Fruit fly (Drosophila melanogaster) whole organism, adult: Measurements from ENCODE around the gene Tango14.
A peak's percentile ranks its signal among the peaks of the same experiment; 100 is the strongest.

Source experiments
- CG11617 ChIP-seq: fragments of 200-800 bp; sonication (Bioruptor generic); optimal IDR thresholded peaks from 2 replicates; lab custom pipeline; 2017; ENCODE audit warnings: mild to moderate bottlenecking, missing biosample characterization, missing genetic modification reagents, missing genetic modification characterization
- CG12768 ChIP-seq: fragments of 200-800 bp; sonication (Bioruptor generic); optimal IDR thresholded peaks from 2 replicates; lab custom pipeline; 2017; ENCODE audit warnings: missing biosample characterization, missing genetic modification characterization, mild to moderate bottlenecking, moderate library complexity, missing genetic modification reagents
- CG14711 ChIP-seq: fragments of 200-800 bp; sonication (Bioruptor generic); optimal IDR thresholded peaks from 2 replicates; lab custom pipeline; 2018; ENCODE audit warnings: missing biosample characterization, mild to moderate bottlenecking, missing genetic modification characterization, moderate library complexity
- CG1620 ChIP-seq: fragments of 200-800 bp; sonication (Bioruptor generic); optimal IDR thresholded peaks from 2 replicates; lab custom pipeline; 2016; ENCODE audit warnings: missing biosample characterization, missing genetic modification characterization
- CG5204 ChIP-seq: fragments of 200-800 bp; sonication (Bioruptor generic); optimal IDR thresholded peaks from 2 replicates; lab custom pipeline; 2016; ENCODE audit warnings: missing biosample characterization, missing genetic modification characterization
- CG7045 ChIP-seq: fragments of 200-800 bp; sonication (Bioruptor generic); optimal IDR thresholded peaks from 2 replicates; lab custom pipeline; 2017; ENCODE audit warnings: missing biosample characterization, mild to moderate bottlenecking, missing genetic modification characterization
- CG7101 ChIP-seq: fragments of 200-800 bp; sonication (Bioruptor generic); optimal IDR thresholded peaks from 2 replicates; lab custom pipeline; 2018; ENCODE audit warnings: missing biosample characterization, mild to moderate bottlenecking, missing genetic modification characterization, moderate library complexity
- Clk ChIP-seq: fragments of 200-800 bp; sonication (Bioruptor generic); optimal IDR thresholded peaks from 2 replicates; lab custom pipeline; 2017; ENCODE audit warnings: missing biosample characterization, missing genetic modification characterization
- Crg-1 ChIP-seq: fragments of 200-800 bp; sonication (Bioruptor generic); optimal IDR thresholded peaks from 2 replicates; lab custom pipeline; 2016; ENCODE audit warnings: missing biosample characterization, missing genetic modification characterization
- Hr96 ChIP-seq: fragments of 200-800 bp; sonication (Bioruptor generic); optimal IDR thresholded peaks from 2 replicates; lab custom pipeline; 2016; ENCODE audit warnings: missing biosample characterization, missing genetic modification characterization
- Mnt ChIP-seq: fragments of 200-800 bp; sonication (Bioruptor generic); optimal IDR thresholded peaks from 2 replicates; lab custom pipeline; 2016; ENCODE audit warnings: missing biosample characterization, mild to moderate bottlenecking, missing genetic modification characterization
- bab1 ChIP-seq: fragments of 200-800 bp; sonication (Bioruptor generic); optimal IDR thresholded peaks from 3 replicates; lab custom pipeline; 2019; ENCODE audit warnings: missing biosample characterization, mild to moderate bottlenecking, missing genetic modification characterization, moderate library complexity
- cic ChIP-seq: fragments of 200-800 bp; sonication (Bioruptor generic); optimal IDR thresholded peaks from 2 replicates; lab custom pipeline; 2017; ENCODE audit warnings: missing biosample characterization, mild to moderate bottlenecking, missing genetic modification characterization, moderate library complexity
- cnc ChIP-seq, 2 experiments: fragments of >200 bp; optimal IDR thresholded peaks; 2 replicates each; lab custom pipeline; 2017
- kay ChIP-seq: fragments of 200-800 bp; sonication (Bioruptor generic); peaks from one replicate; lab custom pipeline; 2016; ENCODE audit warnings: missing biosample characterization, missing genetic modification characterization, borderline replicate concordance
- ovo ChIP-seq: fragments of 200-800 bp; sonication (Bioruptor generic); optimal IDR thresholded peaks from 2 replicates; lab custom pipeline; 2016; ENCODE audit warnings: missing biosample characterization, missing genetic modification characterization
- pad ChIP-seq: fragments of 200-800 bp; sonication (Bioruptor generic); optimal IDR thresholded peaks from 3 replicates; lab custom pipeline; 2017; ENCODE audit warnings: missing biosample characterization, missing genetic modification characterization, mild to moderate bottlenecking, moderate library complexity, missing genetic modification reagents
- tj ChIP-seq: fragments of 200-800 bp; sonication (Bioruptor generic); optimal IDR thresholded peaks from 3 replicates; lab custom pipeline; 2017; ENCODE audit warnings: missing biosample characterization, mild to moderate bottlenecking, missing genetic modification characterization, moderate library complexity
- toe ChIP-seq: fragments of 200-800 bp; sonication (Bioruptor generic); optimal IDR thresholded peaks from 2 replicates; lab custom pipeline; 2016; ENCODE audit warnings: missing biosample characterization, missing genetic modification characterization

The Tango14 gene

DNA sequence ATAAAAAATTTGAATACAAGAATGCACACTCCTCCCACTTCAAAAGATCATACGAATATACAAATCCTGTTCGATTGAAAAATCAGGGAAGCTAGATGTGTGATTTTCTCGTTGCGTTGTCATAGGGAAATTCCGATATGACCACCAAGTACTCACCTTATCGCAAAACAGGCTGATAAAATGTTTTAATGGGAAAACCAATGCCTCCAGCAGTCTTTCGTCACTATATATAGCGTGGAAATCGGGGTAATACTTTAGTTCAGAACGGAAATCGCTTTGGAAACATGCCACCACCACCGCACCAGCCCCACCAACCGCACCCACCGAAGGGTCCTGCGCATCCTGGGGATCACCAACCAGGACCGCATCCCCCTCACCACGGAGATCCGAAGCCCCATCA lies 40.7 kb downstream of the Tango14 start, which contains the start of the genes CG5139 and CG43348:
TSS of gene CG5139 (minus strand) at position 101 of the 400 bp plus-strand sequence.
TSS of gene CG43348 (plus strand) at position 247 of the 400 bp plus-strand sequence.
- TF ChIP-seq kay = no peak
- no peak for TF ChIP-seq Clk
- TF ChIP-seq pad (GFP tag; lab: Kevin White, UChicago) = no peak
- no peak for TF ChIP-seq CG7045 (GFP tag; lab: Kevin White, UChicago)
- TF ChIP-seq CG7101 (tag; lab: Kevin White, UChicago) = no peak
- TF ChIP-seq ovo (GFP tag; lab: Kevin White, UChicago) = no peak
- TF ChIP-seq CG1620 (GFP tag; lab: Kevin White, UChicago) = no peak
- no peak for TF ChIP-seq tj (GFP tag; lab: Kevin White, UChicago)
- no peak for TF ChIP-seq toe (GFP tag; lab: Kevin White, UChicago)
- TF ChIP-seq cnc (optimal IDR thresholded peaks at IDR 0.05; lab: Kevin White, UChicago) = no peak
- TF ChIP-seq cic = no peak
- TF ChIP-seq CG5204 (GFP tag; lab: Kevin White, UChicago) = no peak
- no peak for TF ChIP-seq CG14711
- TF ChIP-seq CG11617 (GFP tag; lab: Kevin White, UChicago) = no peak

DNA sequence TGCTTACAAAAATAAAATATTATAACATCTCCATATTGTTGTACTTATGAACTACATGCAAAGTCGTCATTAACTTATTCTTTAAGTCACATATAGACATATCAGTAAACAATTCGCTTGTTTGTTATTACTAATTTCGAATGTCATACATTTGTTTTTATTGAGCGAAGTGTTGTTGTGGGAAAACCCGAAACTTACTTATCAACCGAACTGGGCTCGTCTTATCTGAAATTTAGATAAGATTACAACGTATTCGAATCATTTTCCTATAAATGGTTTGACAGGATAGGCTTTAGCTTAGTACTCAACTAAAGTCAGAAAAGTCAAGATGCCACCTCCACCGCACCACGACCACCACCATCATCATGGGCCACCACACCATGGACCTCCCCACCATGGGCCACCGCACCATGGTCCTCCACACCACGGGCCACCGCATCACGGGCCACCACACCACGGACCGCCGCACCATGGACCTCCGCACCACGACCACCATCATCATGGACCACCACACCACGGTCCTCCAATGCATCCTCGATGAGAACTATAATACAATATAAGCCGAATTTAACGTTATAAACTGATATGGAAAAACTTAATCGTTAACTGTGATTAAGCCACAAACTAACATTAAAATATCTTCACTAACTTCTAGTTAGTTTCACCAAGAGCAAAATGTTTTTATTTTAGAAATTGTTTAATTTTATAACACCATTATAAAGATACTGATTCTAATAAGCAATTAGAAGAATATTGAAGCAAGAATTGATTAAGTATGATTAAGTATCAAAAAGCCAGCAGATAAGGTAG lies 41.7 kb downstream of the Tango14 start, which contains the start of the genes CG43349 and CG5011:
TSS of gene CG43349 (plus strand) at position 294 of the 810 bp plus-strand sequence.
TSS of gene CG5011 (plus strand) at position 760 of the 810 bp plus-strand sequence.
- TF ChIP-seq Mnt (GFP tag; lab: Kevin White, UChicago) (no peak), ovo (GFP tag; lab: Kevin White, UChicago) (no peak), kay (peak; percentile 75)

DNA sequence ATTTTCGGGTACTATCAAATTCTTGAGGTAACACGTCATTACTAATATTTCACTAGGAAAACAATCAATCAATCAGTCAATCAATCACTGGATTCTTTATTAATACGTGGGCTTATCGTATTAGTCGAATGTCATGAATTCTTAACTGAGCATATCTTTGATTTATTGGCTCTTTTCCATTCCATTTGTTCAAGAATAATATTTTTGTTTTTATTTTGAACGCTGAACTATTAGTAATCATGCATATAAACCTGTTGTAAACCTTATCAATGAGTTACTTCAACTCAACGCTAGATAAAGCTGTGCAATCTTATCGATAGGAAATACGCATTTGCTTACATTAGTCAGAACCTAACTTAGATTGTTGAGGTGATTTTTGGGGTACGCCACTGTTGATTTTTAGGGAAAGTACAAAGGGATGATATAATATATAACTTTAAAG lies 43.0 kb downstream of the Tango14 start:
- TF ChIP-seq cic (peak; percentile 38), CG14711 (no peak), kay (peak; percentile 83)

DNA sequence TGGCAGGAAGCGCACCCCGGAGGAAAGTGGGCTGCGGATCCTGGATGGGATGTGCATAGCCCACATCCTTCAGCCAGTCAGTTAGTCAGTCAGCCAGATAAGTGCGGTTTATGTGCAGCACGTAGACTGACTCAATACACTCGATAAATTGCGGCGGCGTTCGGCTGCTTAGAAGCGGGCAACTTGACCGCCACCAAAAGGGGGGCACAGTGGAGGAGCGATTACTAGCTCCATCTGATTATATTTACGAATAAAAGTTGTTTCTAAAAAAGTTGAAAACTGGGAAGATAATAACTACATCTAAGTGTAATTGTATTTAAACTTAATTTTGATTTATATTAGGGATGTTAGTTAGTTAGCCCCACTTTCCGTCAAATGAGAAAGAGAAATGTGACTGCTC lies 44.0 kb downstream of the Tango14 start:
- TF ChIP-seq Mnt (GFP tag; lab: Kevin White, UChicago) (no peak), tj (GFP tag; lab: Kevin White, UChicago) (no peak), cnc (optimal IDR thresholded peaks at IDR 0.05; lab: Kevin White, UChicago) (no peak), CG1620 (GFP tag; lab: Kevin White, UChicago) (no peak), Hr96 (GFP tag; lab: Kevin White, UChicago) (no peak), CG5204 (GFP tag; lab: Kevin White, UChicago) (no peak), kay (no peak), pad (GFP tag; lab: Kevin White, UChicago) (no peak), CG7101 (tag; lab: Kevin White, UChicago) (no peak), Crg-1 (no peak), bab1 (GFP tag; lab: Kevin White, UChicago) (no peak), ovo (GFP tag; lab: Kevin White, UChicago) (no peak), Clk (no peak), CG12768 (GFP tag; lab: Kevin White, UChicago) (no peak)

DNA sequence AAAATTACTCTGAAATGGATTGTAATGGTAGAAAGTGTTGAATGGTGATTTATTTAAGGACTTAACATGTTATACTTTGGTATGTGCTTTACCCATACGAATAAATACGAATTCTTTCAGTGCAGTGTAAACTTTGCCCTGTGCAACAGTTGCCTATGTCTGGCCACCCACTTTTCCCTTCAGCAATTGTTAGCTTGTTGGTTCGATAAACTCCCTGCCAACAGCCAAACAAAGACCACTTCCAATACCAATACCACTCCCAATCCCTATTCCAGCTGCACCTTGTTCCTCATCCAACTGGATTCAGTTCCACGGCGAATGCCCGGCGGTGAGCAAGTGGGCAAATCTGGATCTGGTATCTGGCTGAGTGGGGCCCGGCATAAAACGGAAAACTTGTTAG lies 45.5 kb downstream of the Tango14 start, which contains the start of gene CG14342:
TSS of gene CG14342 (plus strand) at position 301 of the 400 bp plus-strand sequence.
- TF ChIP-seq CG7101 (tag; lab: Kevin White, UChicago) (no peak), ovo (GFP tag; lab: Kevin White, UChicago) (no peak), CG5204 (GFP tag; lab: Kevin White, UChicago) (no peak), Hr96 (GFP tag; lab: Kevin White, UChicago) (no peak), Crg-1 (no peak), tj (GFP tag; lab: Kevin White, UChicago) (no peak), Clk (no peak), CG1620 (GFP tag; lab: Kevin White, UChicago) (no peak), CG7045 (GFP tag; lab: Kevin White, UChicago) (no peak), cic (no peak), toe (GFP tag; lab: Kevin White, UChicago) (no peak), pad (GFP tag; lab: Kevin White, UChicago) (no peak), CG14711 (no peak), Mnt (GFP tag; lab: Kevin White, UChicago) (no peak), CG11617 (GFP tag; lab: Kevin White, UChicago) (no peak)

DNA sequence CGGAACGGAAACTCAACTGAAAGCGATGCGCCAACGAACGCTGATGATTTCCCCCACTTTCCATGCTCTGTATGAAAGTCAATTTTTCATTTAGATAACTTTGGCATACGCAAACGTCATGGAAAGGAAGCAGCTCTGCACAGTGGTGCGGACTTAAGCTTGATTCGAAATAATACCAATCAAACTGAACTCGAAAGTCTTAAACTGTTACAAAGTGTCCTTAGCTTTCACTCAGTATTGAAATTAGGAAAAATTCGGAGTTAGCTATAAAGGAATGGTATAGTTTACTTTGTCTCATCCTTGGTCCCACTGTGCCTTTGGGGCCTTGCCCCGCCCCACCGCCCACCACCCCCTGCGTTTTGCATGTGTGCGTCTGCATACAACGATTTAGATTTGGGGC lies 49.0 kb downstream of the Tango14 start:
- TF ChIP-seq CG12768 (GFP tag; lab: Kevin White, UChicago) (no peak), ovo (GFP tag; lab: Kevin White, UChicago) (no peak), CG7101 (tag; lab: Kevin White, UChicago) (no peak), CG1620 (GFP tag; lab: Kevin White, UChicago) (no peak), Hr96 (GFP tag; lab: Kevin White, UChicago) (no peak), cic (no peak)
